Worm (Caenorhabditis elegans): Measurements from ENCODE around the gene irld-6.

irld-6 gene

ce11 chrV:10768892-10769291 lies 12.3 kb upstream of the irld-6 start:
- TF ChIP-seq sea-1 (GFP tag; conservative IDR thresholded peaks at IDR 0.05) (no peak), ama-1 (optimal IDR thresholded peaks at IDR 0.05) (no peak), flt-1 (GFP tag; IDR thresholded peaks at IDR 0.05) (no peak), tbx-37 (GFP tag; conservative IDR thresholded peaks at IDR 0.05) (no peak), scrt-1 (GFP tag; IDR thresholded peaks at IDR 0.05) (no peak), hnd-1 (tag; optimal IDR thresholded peaks at IDR 0.05) (no peak), B0310.2 (tag; optimal IDR thresholded peaks at IDR 0.05) (no peak), ceh-36 (tag; optimal IDR thresholded peaks at IDR 0.05) (no peak), pes-1 (GFP tag; IDR thresholded peaks at IDR 0.05) (no peak), aly-1 (tag; optimal IDR thresholded peaks at IDR 0.05) (no peak), hmbx-1 (tag; optimal IDR thresholded peaks at IDR 0.05) (no peak), F13C5.2 (tag; optimal IDR thresholded peaks at IDR 0.05) (no peak), ceh-13 (GFP tag; optimal IDR thresholded peaks at IDR 0.05) (no peak), ets-7 (tag; optimal IDR thresholded peaks at IDR 0.05) (no peak), tbx-11 (GFP tag; IDR thresholded peaks at IDR 0.05) (no peak), hmg-4 (GFP tag; optimal IDR thresholded peaks at IDR 0.05) (no peak), tra-4 (tag; optimal IDR thresholded peaks at IDR 0.05) (no peak)

ce11 chrV:10764066-10764465 lies 7.5 kb upstream of the irld-6 start, which contains the start of gene ocr-1:
ocr-1 (plus strand) TSS chrV:10764366.
- TF ChIP-seq tra-4 (tag; optimal IDR thresholded peaks at IDR 0.05) (no peak), flt-1 (GFP tag; IDR thresholded peaks at IDR 0.05) (no peak), ceh-36 (tag; optimal IDR thresholded peaks at IDR 0.05) (no peak), tbx-37 (GFP tag; conservative IDR thresholded peaks at IDR 0.05) (no peak), hnd-1 (tag; optimal IDR thresholded peaks at IDR 0.05) (no peak), pes-1 (GFP tag; IDR thresholded peaks at IDR 0.05) (no peak), ceh-13 (GFP tag; optimal IDR thresholded peaks at IDR 0.05) (no peak), F13C5.2 (tag; optimal IDR thresholded peaks at IDR 0.05) (no peak), hmbx-1 (tag; optimal IDR thresholded peaks at IDR 0.05) (no peak), scrt-1 (GFP tag; IDR thresholded peaks at IDR 0.05) (no peak), sea-1 (GFP tag; conservative IDR thresholded peaks at IDR 0.05) (no peak)

ce11 chrV:10762695-10763094 lies 6.1 kb upstream of the irld-6 start, which contains the start of gene sre-6:
sre-6 (minus strand) TSS chrV:10762795.
- no peak for TF ChIP-seq F13C5.2 (tag; optimal IDR thresholded peaks at IDR 0.05)
- no peak for TF ChIP-seq ets-7 (tag; optimal IDR thresholded peaks at IDR 0.05)
- TF ChIP-seq sea-1 (GFP tag; conservative IDR thresholded peaks at IDR 0.05) = no peak
- no peak for TF ChIP-seq ceh-36 (tag; optimal IDR thresholded peaks at IDR 0.05)
- no peak for TF ChIP-seq aly-1 (tag; optimal IDR thresholded peaks at IDR 0.05)
- TF ChIP-seq scrt-1 (GFP tag; IDR thresholded peaks at IDR 0.05) = no peak
- TF ChIP-seq ceh-13 (GFP tag; optimal IDR thresholded peaks at IDR 0.05) = no peak

- TF ChIP-seq scrt-1 (GFP tag; IDR thresholded peaks at IDR 0.05) (no peak), pes-1 (GFP tag; IDR thresholded peaks at IDR 0.05) (no peak), ceh-36 (tag; optimal IDR thresholded peaks at IDR 0.05) (no peak), flt-1 (GFP tag; IDR thresholded peaks at IDR 0.05) (no peak), ceh-13 (GFP tag; optimal IDR thresholded peaks at IDR 0.05) (no peak), sea-1 (GFP tag; conservative IDR thresholded peaks at IDR 0.05) (no peak), B0310.2 (tag; optimal IDR thresholded peaks at IDR 0.05) (no peak), tra-4 (tag; optimal IDR thresholded peaks at IDR 0.05) (no peak), hmg-4 (GFP tag; optimal IDR thresholded peaks at IDR 0.05) (no peak), hmbx-1 (tag; optimal IDR thresholded peaks at IDR 0.05) (no peak), ama-1 (optimal IDR thresholded peaks at IDR 0.05) (no peak), tbx-37 (GFP tag; conservative IDR thresholded peaks at IDR 0.05) (no peak), aly-1 (tag; optimal IDR thresholded peaks at IDR 0.05) (no peak)
Measured at ce11 chrV:10760839-10761238, 4.2 kb upstream of the irld-6 start.

- TF ChIP-seq ets-7 (tag; optimal IDR thresholded peaks at IDR 0.05) (no peak), tra-4 (tag; optimal IDR thresholded peaks at IDR 0.05) (no peak), flt-1 (GFP tag; IDR thresholded peaks at IDR 0.05) (no peak), scrt-1 (GFP tag; IDR thresholded peaks at IDR 0.05) (no peak), pes-1 (GFP tag; IDR thresholded peaks at IDR 0.05) (no peak), hmbx-1 (tag; optimal IDR thresholded peaks at IDR 0.05) (no peak), aly-1 (tag; optimal IDR thresholded peaks at IDR 0.05) (no peak), ceh-36 (tag; optimal IDR thresholded peaks at IDR 0.05) (no peak), B0310.2 (tag; optimal IDR thresholded peaks at IDR 0.05) (no peak), tbx-11 (GFP tag; IDR thresholded peaks at IDR 0.05) (no peak), ceh-13 (GFP tag; optimal IDR thresholded peaks at IDR 0.05) (no peak), hnd-1 (tag; optimal IDR thresholded peaks at IDR 0.05) (no peak), ama-1 (optimal IDR thresholded peaks at IDR 0.05) (no peak), F13C5.2 (tag; optimal IDR thresholded peaks at IDR 0.05) (no peak), hmg-4 (GFP tag; optimal IDR thresholded peaks at IDR 0.05) (no peak)
Measured at ce11 chrV:10758658-10759057, 2.1 kb upstream of the irld-6 start, which contains the start of gene F28H7.8. F28H7.8 (plus strand) TSS chrV:10758958.

ce11 chrV:10757128-10757527 lies 530 bp upstream of the irld-6 start:
- TF ChIP-seq F13C5.2 (tag; optimal IDR thresholded peaks at IDR 0.05) (no peak), aly-1 (tag; optimal IDR thresholded peaks at IDR 0.05) (no peak), ets-7 (tag; optimal IDR thresholded peaks at IDR 0.05) (no peak), sea-1 (GFP tag; conservative IDR thresholded peaks at IDR 0.05) (no peak), hnd-1 (tag; optimal IDR thresholded peaks at IDR 0.05) (no peak), tbx-11 (GFP tag; IDR thresholded peaks at IDR 0.05) (no peak), pes-1 (GFP tag; IDR thresholded peaks at IDR 0.05) (no peak), ama-1 (optimal IDR thresholded peaks at IDR 0.05) (no peak), flt-1 (GFP tag; IDR thresholded peaks at IDR 0.05) (no peak), hmg-4 (GFP tag; optimal IDR thresholded peaks at IDR 0.05) (no peak), tra-4 (tag; optimal IDR thresholded peaks at IDR 0.05) (no peak), hmbx-1 (tag; optimal IDR thresholded peaks at IDR 0.05) (no peak), ceh-36 (tag; optimal IDR thresholded peaks at IDR 0.05) (no peak)

- TF ChIP-seq tbx-11 (GFP tag; IDR thresholded peaks at IDR 0.05) = no peak
- TF ChIP-seq hmg-4 (GFP tag; optimal IDR thresholded peaks at IDR 0.05) = no peak
- no peak for TF ChIP-seq pes-1 (GFP tag; IDR thresholded peaks at IDR 0.05)
- no peak for TF ChIP-seq B0310.2 (tag; optimal IDR thresholded peaks at IDR 0.05)
- no peak for TF ChIP-seq sea-1 (GFP tag; conservative IDR thresholded peaks at IDR 0.05)
Measured at ce11 chrV:10754050-10754449, 2.5 kb downstream of the irld-6 start, which contains the start of gene F28H7.7. F28H7.7 (minus strand) TSS chrV:10754150.
